Worm (Caenorhabditis elegans) whole organism, late embryonic: ENCODE results near the gene mcm-5.
A peak's percentile ranks its signal among the peaks of the same experiment; 100 is the strongest.

Source experiments
- C08G9.2 ChIP-seq: sonication (generic microtip); optimal IDR thresholded peaks from 2 replicates; lab custom pipeline; 2016; ENCODE audit warnings: mild to moderate bottlenecking, missing genetic modification characterization, moderate library complexity, missing compliant biosample characterization
- C38D4.7 ChIP-seq: fragments of 200-800 bp; sonication (Bioruptor generic); optimal IDR thresholded peaks from 2 replicates; lab custom pipeline; 2018; ENCODE audit warnings: mild to moderate bottlenecking, missing genetic modification characterization, moderate library complexity, missing compliant biosample characterization
- F13H6.1 ChIP-seq: sonication (generic microtip); optimal IDR thresholded peaks from 2 replicates; lab custom pipeline; 2016; ENCODE audit warnings: missing genetic modification characterization, missing compliant biosample characterization
- T23F11.4 ChIP-seq: fragments of 200-800 bp; sonication (Bioruptor generic); optimal IDR thresholded peaks from 2 replicates; lab custom pipeline; 2018; ENCODE audit warnings: mild to moderate bottlenecking, missing genetic modification characterization, missing compliant biosample characterization
- ahr-1 ChIP-seq: sonication (generic microtip); optimal IDR thresholded peaks from 2 replicates; lab custom pipeline; 2016; ENCODE audit warnings: missing genetic modification characterization, missing compliant biosample characterization
- ama-1 ChIP-seq: fragments of 150-350 bp; optimal IDR thresholded peaks from 2 replicates; lab custom pipeline; 2014
- ceh-18 ChIP-seq: sonication (generic microtip); optimal IDR thresholded peaks from 2 replicates; lab custom pipeline; 2016; ENCODE audit warnings: missing genetic modification characterization, missing compliant biosample characterization
- ceh-19 ChIP-seq: fragments of 200-800 bp; sonication (Bioruptor generic); optimal IDR thresholded peaks from 2 replicates; lab custom pipeline; 2018; ENCODE audit warnings: mild to moderate bottlenecking, missing genetic modification characterization, missing compliant biosample characterization
- ceh-22 ChIP-seq: sonication (generic microtip); optimal IDR thresholded peaks from 2 replicates; lab custom pipeline; 2017; ENCODE audit warnings: missing biosample characterization, missing genetic modification characterization
- ceh-24 ChIP-seq: sonication (generic microtip); optimal IDR thresholded peaks from 2 replicates; lab custom pipeline; 2016; ENCODE audit warnings: mild to moderate bottlenecking, missing genetic modification characterization, missing compliant biosample characterization
- ceh-6 ChIP-seq: fragments of 200-800 bp; sonication (Bioruptor generic); optimal IDR thresholded peaks from 2 replicates; lab custom pipeline; 2018; ENCODE audit warnings: mild to moderate bottlenecking, missing genetic modification characterization, missing compliant biosample characterization
- elt-2 ChIP-seq: sonication (generic microtip); optimal IDR thresholded peaks from 2 replicates; lab custom pipeline; 2016; ENCODE audit warnings: missing genetic modification reagents, missing genetic modification characterization, missing compliant biosample characterization
- elt-4 ChIP-seq: sonication (generic microtip); optimal IDR thresholded peaks from 2 replicates; lab custom pipeline; 2016; ENCODE audit warnings: missing genetic modification characterization, missing compliant biosample characterization
- ets-4 ChIP-seq: sonication (generic microtip); optimal IDR thresholded peaks from 2 replicates; lab custom pipeline; 2016; ENCODE audit warnings: missing genetic modification characterization, missing compliant biosample characterization
- fkh-10 ChIP-seq: fragments of 150-350 bp; optimal IDR thresholded peaks from 2 replicates; lab custom pipeline; 2014; ENCODE audit warnings: missing biosample characterization, missing genetic modification reagents, missing genetic modification characterization
- gmeb-2 ChIP-seq: sonication (generic microtip); optimal IDR thresholded peaks from 2 replicates; lab custom pipeline; 2016; ENCODE audit warnings: missing genetic modification characterization, inconsistent platforms, missing compliant biosample characterization
- hlh-30 ChIP-seq: sonication (generic microtip); optimal IDR thresholded peaks from 2 replicates; lab custom pipeline; 2017; ENCODE audit warnings: antibody characterized with exemption, missing genetic modification characterization, missing compliant biosample characterization; ENCODE audit not compliant: insufficient read depth
- lin-11 ChIP-seq: fragments of 200-800 bp; sonication (Bioruptor generic); optimal IDR thresholded peaks from 2 replicates; lab custom pipeline; 2018; ENCODE audit warnings: mild to moderate bottlenecking, missing genetic modification characterization, missing compliant biosample characterization
- madf-2 ChIP-seq: sonication (generic microtip); optimal IDR thresholded peaks from 2 replicates; lab custom pipeline; 2017; ENCODE audit warnings: missing genetic modification characterization, missing compliant biosample characterization
- mec-3 ChIP-seq: sonication (generic microtip); optimal IDR thresholded peaks from 2 replicates; lab custom pipeline; 2016; ENCODE audit warnings: borderline replicate concordance, missing genetic modification characterization, missing compliant biosample characterization
- nfya-1 ChIP-seq: sonication (generic microtip); optimal IDR thresholded peaks from 2 replicates; lab custom pipeline; 2017; ENCODE audit warnings: missing genetic modification characterization, mild to moderate bottlenecking, missing compliant biosample characterization, antibody characterized with exemption, moderate library complexity
- nhr-11 ChIP-seq: fragments of 150-350 bp; optimal IDR thresholded peaks from 2 replicates; lab custom pipeline; 2014; ENCODE audit warnings: missing biosample characterization, missing genetic modification characterization
- nhr-232 ChIP-seq: sonication (generic microtip); optimal IDR thresholded peaks from 2 replicates; lab custom pipeline; 2016; ENCODE audit warnings: missing genetic modification characterization, missing compliant biosample characterization
- pat-9 ChIP-seq: fragments of 200-800 bp; sonication (Bioruptor generic); optimal IDR thresholded peaks from 2 replicates; lab custom pipeline; 2018; ENCODE audit warnings: mild to moderate bottlenecking, missing genetic modification characterization, moderate library complexity, missing compliant biosample characterization
- pqm-1 ChIP-seq: sonication (generic microtip); optimal IDR thresholded peaks from 2 replicates; lab custom pipeline; 2016; ENCODE audit warnings: missing genetic modification characterization, missing compliant biosample characterization
- pros-1 ChIP-seq: fragments of 150-350 bp; optimal IDR thresholded peaks from 2 replicates; lab custom pipeline; 2014; ENCODE audit warnings: missing biosample characterization, missing genetic modification reagents, missing genetic modification characterization
- sdc-2 ChIP-seq: sonication (generic microtip); optimal IDR thresholded peaks from 2 replicates; lab custom pipeline; 2016; ENCODE audit warnings: missing genotype, missing genetic modification characterization, missing compliant biosample characterization
- sox-4 ChIP-seq: sonication (generic microtip); optimal IDR thresholded peaks from 2 replicates; lab custom pipeline; 2017; ENCODE audit warnings: mild to moderate bottlenecking, missing genetic modification characterization, inconsistent platforms, missing compliant biosample characterization
- syd-9 ChIP-seq: sonication (generic microtip); optimal IDR thresholded peaks from 2 replicates; lab custom pipeline; 2016; ENCODE audit warnings: mild to moderate bottlenecking, missing genetic modification characterization, moderate library complexity, missing compliant biosample characterization
- tbx-2 ChIP-seq: sonication (generic microtip); optimal IDR thresholded peaks from 2 replicates; lab custom pipeline; 2016; ENCODE audit warnings: missing genetic modification characterization, missing compliant biosample characterization
- tbx-7 ChIP-seq: sonication (generic microtip); optimal IDR thresholded peaks from 2 replicates; lab custom pipeline; 2016; ENCODE audit warnings: missing genotype, missing genetic modification characterization, missing compliant biosample characterization
- unc-55 ChIP-seq: sonication (generic microtip); optimal IDR thresholded peaks from 2 replicates; lab custom pipeline; 2017; ENCODE audit warnings: missing biosample characterization, missing genetic modification reagents, missing genetic modification characterization
- zip-5 ChIP-seq: sonication (generic microtip); optimal IDR thresholded peaks from 2 replicates; lab custom pipeline; 2016; ENCODE audit warnings: missing genetic modification characterization, missing compliant biosample characterization
- ztf-16 ChIP-seq: sonication (generic microtip); optimal IDR thresholded peaks from 2 replicates; lab custom pipeline; 2017; ENCODE audit warnings: missing genetic modification characterization, missing compliant biosample characterization

mcm-5 gene

DNA sequence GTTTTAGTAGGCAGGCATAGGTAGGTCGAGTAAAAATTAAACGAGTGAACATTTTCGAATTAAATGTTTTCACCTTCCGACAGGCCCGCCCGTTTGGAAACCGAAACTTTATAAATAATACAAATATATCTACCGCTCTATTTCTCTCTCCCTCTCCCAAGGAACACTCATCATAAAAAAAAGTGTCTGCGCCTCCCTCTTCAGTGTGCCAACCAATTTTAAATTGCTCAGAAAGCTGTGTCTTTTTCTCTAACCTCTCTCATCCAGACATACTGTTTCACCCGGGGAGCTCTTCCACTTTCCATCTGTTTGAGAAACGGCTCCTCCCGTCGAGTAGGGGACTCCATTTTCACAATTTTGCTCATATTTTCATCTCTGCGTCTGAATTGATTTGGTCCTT lies 32.1 kb upstream of the mcm-5 start (continued):
- TF ChIP-seq fkh-10 = no peak
- no peak for TF ChIP-seq ceh-19 (GFP tag; lab: Kevin White, UChicago)
- TF ChIP-seq ceh-18 = peak; percentile 22
- no peak for TF ChIP-seq mec-3 (tag; lab: Kevin White, UChicago)

- TF ChIP-seq sdc-2 (tag; lab: Kevin White, UChicago) (no peak), pat-9 (tag; lab: Kevin White, UChicago) (no peak), syd-9 (tag; lab: Kevin White, UChicago) (no peak), zip-5 (tag; lab: Kevin White, UChicago) (no peak), ahr-1 (tag; lab: Kevin White, UChicago) (no peak), unc-55 (GFP tag; lab: Kevin White, UChicago) (no peak), pqm-1 (no peak), F13H6.1 (tag; lab: Kevin White, UChicago) (no peak), madf-2 (tag; lab: Kevin White, UChicago) (no peak), T23F11.4 (GFP tag; lab: Kevin White, UChicago) (no peak)
Measured at ce11 chrIII:4321399-4321798, 30.3 kb upstream of the mcm-5 start, which contains the start of gene H38K22.7. H38K22.7 (plus strand) TSS chrIII:4321699.

DNA sequence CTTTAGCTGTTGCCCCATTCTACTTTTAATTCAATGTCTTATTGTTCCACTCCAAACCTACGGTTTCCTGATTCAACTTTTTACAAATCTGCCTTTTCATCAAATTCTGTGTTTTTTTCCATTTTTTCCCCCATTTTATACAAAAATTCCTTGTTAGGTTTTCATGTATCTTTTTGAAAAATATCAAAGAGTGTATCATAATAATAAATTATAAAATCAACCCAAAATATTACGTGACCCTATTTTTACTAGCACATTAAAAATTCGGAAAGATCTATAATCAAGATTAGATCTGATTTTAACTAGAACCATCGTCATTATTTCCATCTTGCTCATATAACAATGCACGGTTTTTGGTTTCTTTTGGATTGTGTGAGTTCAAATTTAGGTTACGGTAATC lies 29.0 kb upstream of the mcm-5 start, which contains the start of gene H38K22.6:
Gene H38K22.6 (plus strand): TSS at position 301 of the 400 bp plus-strand sequence.
- TF ChIP-seq elt-2 (tag; lab: Kevin White, UChicago) (no peak), ztf-16 (tag; lab: Kevin White, UChicago) (no peak), C38D4.7 (GFP tag; lab: Kevin White, UChicago) (no peak)
- TF ChIP-seq, all 69 proteins: peak for 0

- TF ChIP-seq unc-55 (GFP tag; lab: Kevin White, UChicago) (peak; percentile 81), gmeb-2 (no peak), ets-4 (tag; lab: Kevin White, UChicago) (no peak), sdc-2 (tag; lab: Kevin White, UChicago) (no peak), nfya-1 (peak; percentile 63), ceh-18 (peak; percentile 36), tbx-2 (tag; lab: Kevin White, UChicago) (peak; percentile 31), fkh-10 (no peak), ama-1 (no peak), C08G9.2 (tag; lab: Kevin White, UChicago) (no peak), ceh-22 (no peak), ceh-24 (no peak)
- TF ChIP-seq, all 69 proteins: peak for 4
Measured at ce11 chrIII:4317065-4317752, 26.1 kb upstream of the mcm-5 start, which contains the start of gene tag-131. tag-131 (plus strand) TSS chrIII:4317702.

DNA sequence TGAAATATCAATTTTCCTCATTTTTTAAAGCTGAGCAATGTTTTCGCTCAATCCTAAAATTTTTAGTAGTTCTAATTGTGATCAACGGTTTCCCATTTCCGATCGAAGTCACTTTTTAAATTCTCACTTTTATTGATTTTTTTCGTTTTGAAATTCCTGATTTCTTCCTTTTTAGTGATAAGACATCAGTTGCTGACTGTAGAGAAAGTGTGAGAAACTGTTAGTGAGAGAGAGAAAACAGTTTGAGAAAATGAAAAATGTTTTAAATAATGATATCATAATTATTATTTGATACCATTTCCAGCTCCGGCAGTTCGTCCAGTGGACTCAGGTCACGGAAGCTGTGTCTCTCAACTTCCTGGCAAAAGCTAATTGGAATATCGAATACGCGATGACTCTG lies 23.4 kb upstream of the mcm-5 start:
- TF ChIP-seq pros-1 (tag; lab: Kevin White, UChicago) (no peak), tbx-7 (tag; lab: Kevin White, UChicago) (no peak), lin-11 (tag; lab: Kevin White, UChicago) (no peak), ceh-22 (no peak), zip-5 (tag; lab: Kevin White, UChicago) (no peak), nhr-11 (tag; lab: Kevin White, UChicago) (no peak), sox-4 (no peak), pqm-1 (no peak), T23F11.4 (GFP tag; lab: Kevin White, UChicago) (no peak), ceh-6 (GFP tag; lab: Kevin White, UChicago) (no peak), ztf-16 (tag; lab: Kevin White, UChicago) (no peak), madf-2 (tag; lab: Kevin White, UChicago) (no peak), mec-3 (tag; lab: Kevin White, UChicago) (no peak), nhr-232 (tag; lab: Kevin White, UChicago) (no peak), hlh-30 (tag; lab: Kevin White, UChicago) (no peak), elt-4 (tag; lab: Kevin White, UChicago) (no peak)
